Worm (Caenorhabditis elegans) whole organism, L3 larva: ENCODE data around the gene T06E8.2.
A peak's percentile ranks its signal among the peaks of the same experiment; 100 is the strongest.

ENCODE experiments used
- ZK546.5 ChIP-seq: sonication (generic microtip); optimal IDR thresholded peaks from 2 replicates; lab custom pipeline; 2017; ENCODE audit warnings: missing biosample characterization, missing genetic modification characterization
- ama-1 ChIP-seq: fragments of 150-350 bp; optimal IDR thresholded peaks from 2 replicates; lab custom pipeline; 2018
- ceh-16 ChIP-seq: sonication (generic microtip); optimal IDR thresholded peaks from 2 replicates; lab custom pipeline; 2017; ENCODE audit warnings: missing biosample characterization, missing genetic modification characterization
- ceh-28 ChIP-seq: fragments of 150-350 bp; optimal IDR thresholded peaks from 2 replicates; lab custom pipeline; 2014; ENCODE audit warnings: missing biosample characterization, missing genetic modification reagents, missing genetic modification characterization
- ceh-82 ChIP-seq: fragments of 150-350 bp; optimal IDR thresholded peaks from 2 replicates; lab custom pipeline; 2014; ENCODE audit warnings: missing biosample characterization, missing genetic modification characterization
- ceh-9 ChIP-seq: sonication (generic microtip); optimal IDR thresholded peaks from 2 replicates; lab custom pipeline; 2018; ENCODE audit warnings: missing biosample characterization, missing genetic modification characterization
- daf-12 ChIP-seq: fragments of 150-350 bp; optimal IDR thresholded peaks from 2 replicates; lab custom pipeline; 2014; ENCODE audit warnings: missing biosample characterization, missing genetic modification reagents, missing genetic modification characterization
- egl-27 ChIP-seq: sonication (generic microtip); optimal IDR thresholded peaks from 4 replicates; lab custom pipeline; 2017; ENCODE audit warnings: missing biosample characterization, missing genetic modification reagents, missing genetic modification characterization
- elt-1 ChIP-seq: fragments of 150-350 bp; optimal IDR thresholded peaks from 2 replicates; lab custom pipeline; 2014; ENCODE audit warnings: missing biosample characterization, missing genetic modification characterization
- elt-3 ChIP-seq, 3 experiments: fragments of 150-350 bp in 1 of 3; sonication (generic microtip) in 2 of 3; optimal IDR thresholded peaks; 2 replicates in 2 of 3; 4 replicates in 1 of 3; lab custom pipeline; 2014 to 2017; ENCODE audit warnings: missing biosample characterization in 3 of 3, missing genetic modification characterization in 3 of 3
- eor-1 ChIP-seq, 2 experiments: fragments of 150-350 bp; optimal IDR thresholded peaks; 2 replicates each; lab custom pipeline; 2014 to 2018; ENCODE audit warnings: missing biosample characterization in 2 of 2, missing genetic modification characterization in 2 of 2
- fkh-10 ChIP-seq: sonication (generic microtip); optimal IDR thresholded peaks from 2 replicates; lab custom pipeline; 2017; ENCODE audit warnings: missing biosample characterization, missing genetic modification reagents, missing genetic modification characterization
- fos-1 ChIP-seq: fragments of 150-350 bp; optimal IDR thresholded peaks from 2 replicates; lab custom pipeline; 2014; ENCODE audit warnings: missing biosample characterization, missing genetic modification characterization
- lin-15B ChIP-seq: fragments of 150-350 bp; optimal IDR thresholded peaks from 2 replicates; lab custom pipeline; 2014; ENCODE audit warnings: missing biosample characterization, missing genetic modification characterization
- lsy-12 ChIP-seq: sonication (generic microtip); optimal IDR thresholded peaks from 2 replicates; lab custom pipeline; 2016; ENCODE audit warnings: mild to moderate bottlenecking, missing genetic modification characterization, missing compliant biosample characterization
- mml-1 ChIP-seq: fragments of 150-350 bp; sonication (generic microtip); optimal IDR thresholded peaks from 3 replicates; lab custom pipeline; 2014; ENCODE audit warnings: missing biosample characterization, missing genetic modification characterization
- nfya-1 ChIP-seq: sonication (generic microtip); optimal IDR thresholded peaks from 2 replicates; lab custom pipeline; 2017; ENCODE audit warnings: missing genetic modification characterization, mild to moderate bottlenecking, missing compliant biosample characterization, antibody characterized with exemption, moderate library complexity; ENCODE audit not compliant: insufficient read depth
- nhr-11 ChIP-seq: fragments of 150-350 bp; optimal IDR thresholded peaks from 2 replicates; lab custom pipeline; 2014; ENCODE audit warnings: missing biosample characterization, missing genetic modification characterization
- nhr-12 ChIP-seq: fragments of 150-350 bp; optimal IDR thresholded peaks from 2 replicates; lab custom pipeline; 2014; ENCODE audit warnings: missing biosample characterization, missing genetic modification characterization
- nhr-23 ChIP-seq: fragments of 150-350 bp; optimal IDR thresholded peaks from 2 replicates; lab custom pipeline; 2014; ENCODE audit warnings: missing biosample characterization, missing genetic modification reagents, missing genetic modification characterization
- nhr-237 ChIP-seq: fragments of 150-350 bp; optimal IDR thresholded peaks from 2 replicates; lab custom pipeline; 2014; ENCODE audit warnings: missing biosample characterization, missing genetic modification characterization
- nhr-25 ChIP-seq: sonication (generic microtip); optimal IDR thresholded peaks from 2 replicates; lab custom pipeline; 2017; ENCODE audit warnings: missing biosample characterization, missing genetic modification characterization
- nhr-28 ChIP-seq: fragments of 150-350 bp; optimal IDR thresholded peaks from 2 replicates; lab custom pipeline; 2014; ENCODE audit warnings: missing biosample characterization, missing genetic modification characterization
- nhr-43 ChIP-seq: sonication (generic microtip); optimal IDR thresholded peaks from 2 replicates; lab custom pipeline; 2016; ENCODE audit warnings: mild to moderate bottlenecking, missing genetic modification characterization, missing compliant biosample characterization; ENCODE audit not compliant: poor library complexity, severe bottlenecking
- nhr-67 ChIP-seq: fragments of 150-350 bp; optimal IDR thresholded peaks from 2 replicates; lab custom pipeline; 2014; ENCODE audit warnings: missing biosample characterization, missing genetic modification characterization
- nhr-76 ChIP-seq: fragments of 150-350 bp; sonication (generic microtip); optimal IDR thresholded peaks from 5 replicates; lab custom pipeline; 2014; ENCODE audit warnings: missing biosample characterization, missing genetic modification characterization
- pha-4 ChIP-seq: fragments of 150-350 bp; optimal IDR thresholded peaks from 2 replicates; lab custom pipeline; 2014; ENCODE audit warnings: missing biosample characterization, missing genetic modification reagents, missing genetic modification characterization
- pqm-1 ChIP-seq: fragments of 150-350 bp; optimal IDR thresholded peaks from 2 replicates; lab custom pipeline; 2017; ENCODE audit warnings: missing biosample characterization, missing genetic modification characterization, inconsistent platforms
- skn-1 ChIP-seq: fragments of 150-350 bp; optimal IDR thresholded peaks from 2 replicates; lab custom pipeline; 2014; ENCODE audit warnings: missing biosample characterization, missing genetic modification characterization
- snpc-4 ChIP-seq: fragments of 150-350 bp; optimal IDR thresholded peaks from 2 replicates; lab custom pipeline; 2014; ENCODE audit warnings: missing biosample characterization, missing genetic modification characterization
- tbx-2 ChIP-seq: sonication (generic microtip); optimal IDR thresholded peaks from 2 replicates; lab custom pipeline; 2016; ENCODE audit warnings: mild to moderate bottlenecking, missing genetic modification characterization, missing compliant biosample characterization
- unc-39 ChIP-seq: sonication (generic microtip); optimal IDR thresholded peaks from 4 replicates; lab custom pipeline; 2017; ENCODE audit warnings: missing biosample characterization, missing genetic modification characterization
- zag-1 ChIP-seq: fragments of 150-350 bp; optimal IDR thresholded peaks from 2 replicates; lab custom pipeline; 2014; ENCODE audit warnings: missing biosample characterization, missing genetic modification characterization
- ztf-4 ChIP-seq: fragments of 150-350 bp; optimal IDR thresholded peaks from 2 replicates; lab custom pipeline; 2014; ENCODE audit warnings: missing biosample characterization, missing genetic modification characterization

Gene T06E8.2

DNA sequence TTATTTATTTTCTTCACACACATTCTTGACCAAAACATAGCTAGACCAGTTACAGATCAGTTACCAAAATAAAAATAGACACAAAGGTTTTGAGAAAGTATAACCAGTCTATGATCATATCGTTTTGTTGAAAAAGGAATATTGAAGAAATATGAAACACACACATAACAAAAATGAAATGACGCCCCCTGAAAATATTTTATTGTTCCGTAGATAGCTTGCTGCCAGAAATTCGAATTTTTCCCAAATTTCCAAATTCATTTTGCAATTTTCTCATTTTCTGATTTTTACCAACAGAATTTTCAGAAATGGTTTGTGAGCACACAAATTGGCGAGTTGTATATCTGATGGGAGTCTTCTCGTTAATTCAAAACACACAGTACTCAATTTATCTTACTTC lies 39.2 kb upstream of the T06E8.2 start, which contains the start of gene F57A8.7:
TSS of gene F57A8.7 (plus strand) at position 301 of the 400 bp plus-strand sequence.
- no peak for TF ChIP-seq lsy-12
- TF ChIP-seq nhr-11: no peak
- no peak for TF ChIP-seq nfya-1 (tag; lab: Kevin White, UChicago)
- TF ChIP-seq pha-4 (tag; lab: Kevin White, UChicago): no peak
- no peak for TF ChIP-seq pqm-1 (tag; lab: Kevin White, UChicago)
- TF ChIP-seq fkh-10: no peak
- TF ChIP-seq nhr-28 (tag; lab: Kevin White, UChicago): no peak
- no peak for TF ChIP-seq ztf-4 (tag; lab: Kevin White, UChicago)
- no peak for TF ChIP-seq snpc-4
- TF ChIP-seq ceh-82: no peak
- TF ChIP-seq ZK546.5 (tag; lab: Kevin White, UChicago): no peak
- TF ChIP-seq daf-12 (tag; lab: Kevin White, UChicago): no peak
- no peak for TF ChIP-seq ama-1 (lab: Kevin White, UChicago)
- no peak for TF ChIP-seq eor-1 (tag; optimal IDR thresholded peaks at IDR 0.05; lab: Kevin White, UChicago)
- TF ChIP-seq nhr-76: no peak
- no peak for TF ChIP-seq lin-15B (tag; lab: Kevin White, UChicago)
- no peak for TF ChIP-seq ceh-9 (tag; lab: Kevin White, UChicago)
- no peak for TF ChIP-seq ceh-28 (tag; lab: Kevin White, UChicago)
- no peak for TF ChIP-seq nhr-25 (tag; lab: Kevin White, UChicago)

ce11 chrV:10073793-10074192 lies 37.6 kb upstream of the T06E8.2 start, which contains the start of gene F57A8.6:
F57A8.6 (minus strand) TSS chrV:10073893.
- no peak for TF ChIP-seq lsy-12
- TF ChIP-seq nhr-76: peak; percentile 46

DNA sequence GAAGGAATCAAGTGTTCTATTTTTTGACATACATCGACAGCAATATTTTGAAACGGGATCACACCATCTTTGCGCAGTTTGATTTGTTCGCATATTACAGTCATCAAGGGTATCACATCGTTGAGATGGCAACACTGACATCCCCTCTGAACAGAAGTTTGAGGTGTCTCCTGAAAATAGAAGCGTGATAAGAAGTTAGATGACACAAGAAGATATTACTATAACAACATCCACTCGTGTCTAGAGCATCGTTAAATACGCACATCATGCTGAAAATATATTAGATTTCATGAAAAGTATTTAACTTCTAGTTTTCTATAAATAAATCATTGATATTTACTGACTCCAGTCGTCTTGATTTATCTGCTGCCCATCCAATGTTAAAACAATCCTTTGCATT lies 36.5 kb upstream of the T06E8.2 start:
- TF ChIP-seq ztf-4 (tag; lab: Kevin White, UChicago) (no peak), unc-39 (tag; lab: Kevin White, UChicago) (no peak), ZK546.5 (tag; lab: Kevin White, UChicago) (no peak), nhr-23 (tag; lab: Kevin White, UChicago) (no peak), elt-1 (tag; lab: Kevin White, UChicago) (no peak), ceh-16 (no peak), fos-1 (tag; lab: Kevin White, UChicago) (no peak), tbx-2 (tag; lab: Kevin White, UChicago) (no peak), nhr-43 (no peak), nhr-237 (tag; lab: Kevin White, UChicago) (no peak), daf-12 (tag; lab: Kevin White, UChicago) (no peak), nhr-12 (no peak), egl-27 (tag; lab: Kevin White, UChicago) (no peak), snpc-4 (no peak), zag-1 (no peak), nhr-67 (tag; lab: Kevin White, UChicago) (no peak), ama-1 (lab: Kevin White, UChicago) (no peak), mml-1 (tag; lab: Kevin White, UChicago) (no peak), nhr-76 (no peak)

DNA sequence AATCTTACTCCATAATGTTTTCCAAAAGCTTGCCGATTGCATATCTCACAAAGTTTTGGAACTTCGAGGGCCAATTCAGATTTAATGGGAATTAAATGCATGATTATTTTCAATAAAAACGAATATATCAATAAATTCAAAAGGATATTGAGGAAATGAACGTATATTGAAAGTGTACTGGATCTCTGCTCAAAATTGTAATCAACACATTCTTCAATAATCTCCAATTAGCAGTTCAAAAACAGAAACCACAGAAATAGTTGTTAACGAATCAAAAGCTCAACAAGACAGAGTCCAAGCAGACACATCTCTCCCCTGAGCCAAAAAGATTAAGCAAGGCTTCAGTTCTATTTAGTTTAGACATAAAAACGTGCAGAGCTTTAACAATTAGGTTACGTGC lies 34.3 kb upstream of the T06E8.2 start, which contains the start of gene nhr-192:
TSS of gene nhr-192 (minus strand) at position 101 of the 400 bp plus-strand sequence.
- TF ChIP-seq pha-4 (tag; lab: Kevin White, UChicago): no peak
- TF ChIP-seq eor-1 (tag; optimal IDR thresholded peaks at IDR 0.05; lab: Kevin White, UChicago): no peak
- TF ChIP-seq ZK546.5 (tag; lab: Kevin White, UChicago): no peak
- no peak for TF ChIP-seq elt-3 (tag; optimal IDR thresholded peaks at IDR 0.05; lab: Kevin White, UChicago)
- TF ChIP-seq skn-1 (tag; lab: Kevin White, UChicago): no peak
- no peak for TF ChIP-seq nhr-25 (tag; lab: Kevin White, UChicago)

DNA sequence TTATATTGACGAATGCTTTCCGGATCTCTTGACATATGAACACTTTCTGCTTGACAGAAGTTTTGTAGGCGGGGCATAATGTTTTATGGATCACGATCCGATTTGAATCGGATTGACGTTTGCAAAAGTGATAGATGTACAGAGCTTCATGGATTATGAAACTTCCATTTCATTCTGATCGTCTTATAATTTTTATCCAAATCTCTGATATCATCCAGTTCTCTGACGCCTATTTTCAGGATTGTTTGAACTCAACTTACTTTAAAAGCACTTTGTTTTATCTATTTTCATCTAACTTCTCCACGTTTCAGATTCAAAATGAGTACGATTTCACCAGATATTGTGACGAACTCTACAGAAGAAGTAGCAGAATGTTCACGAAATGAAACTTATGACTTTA lies 30.6 kb upstream of the T06E8.2 start, which contains the start of gene npr-39:
TSS of gene npr-39 (plus strand) at position 301 of the 400 bp plus-strand sequence.
- TF ChIP-seq ceh-82 (no peak), nhr-76 (peak; percentile 43)
